Fruit fly (Drosophila melanogaster) whole organism, pupa: Measurements from ENCODE around the gene CG33509.

Source experiments
- CG10348 ChIP-seq: fragments of 200-800 bp; sonication (Bioruptor generic); IDR thresholded peaks from 2 replicates; pipeline ENCODE4 v1.3.6; 2022; ENCODE audit warnings: missing biosample characterization, missing genetic modification characterization
- CG12605 ChIP-seq: fragments of 200-800 bp; sonication (Bioruptor generic); IDR thresholded peaks from 2 replicates; pipeline ENCODE4 v1.3.6; 2022; ENCODE audit warnings: missing biosample characterization, missing genetic modification characterization
- CG13204 ChIP-seq: fragments of 200-800 bp; sonication (Bioruptor generic); optimal IDR thresholded peaks from 2 replicates; lab custom pipeline; 2018; ENCODE audit warnings: missing biosample characterization, mild to moderate bottlenecking, missing genetic modification characterization, moderate library complexity
- CG15710 ChIP-seq: fragments of 200-800 bp; sonication (Bioruptor generic); optimal IDR thresholded peaks from 2 replicates; lab custom pipeline; 2018; ENCODE audit warnings: missing biosample characterization, mild to moderate bottlenecking, missing genetic modification characterization, moderate library complexity
- CG32121 ChIP-seq: fragments of 200-800 bp; sonication (Bioruptor generic); IDR thresholded peaks from 2 replicates; pipeline ENCODE4 v1.3.6; 2022; ENCODE audit warnings: missing biosample characterization, missing genetic modification characterization
- CG4496 ChIP-seq: fragments of 200-800 bp; sonication (Bioruptor generic); IDR thresholded peaks from 3 replicates; pipeline ENCODE4 v1.3.6; 2022; ENCODE audit warnings: missing biosample characterization, missing genetic modification characterization
- CG8301 ChIP-seq: fragments of 200-800 bp; sonication (Bioruptor generic); optimal IDR thresholded peaks from 2 replicates; lab custom pipeline; 2018; ENCODE audit warnings: missing biosample characterization, mild to moderate bottlenecking, missing genetic modification characterization
- EcR ChIP-seq: fragments of 200-800 bp; sonication (Bioruptor generic); optimal IDR thresholded peaks from 3 replicates; lab custom pipeline; 2019; ENCODE audit warnings: missing biosample characterization, missing genetic modification characterization, mild to moderate bottlenecking, moderate library complexity, missing genetic modification reagents
- Ets98B ChIP-seq: fragments of 200-800 bp; sonication (Bioruptor generic); IDR thresholded peaks from 2 replicates; pipeline ENCODE4 v1.3.6; 2022; ENCODE audit warnings: missing biosample characterization, missing genetic modification characterization
- Pif1A ChIP-seq: fragments of 200-800 bp; sonication (Bioruptor generic); optimal IDR thresholded peaks from 3 replicates; lab custom pipeline; 2016; ENCODE audit warnings: missing biosample characterization, missing genetic modification characterization
- Pif1B ChIP-seq: fragments of 200-800 bp; sonication (Bioruptor generic); optimal IDR thresholded peaks from 3 replicates; lab custom pipeline; 2016; ENCODE audit warnings: missing biosample characterization, missing genetic modification characterization
- Snoo ChIP-seq: fragments of 200-800 bp; sonication (Bioruptor generic); optimal IDR thresholded peaks from 3 replicates; lab custom pipeline; 2017; ENCODE audit warnings: missing biosample characterization, mild to moderate bottlenecking, missing genetic modification characterization, inconsistent platforms
- fd96Ca ChIP-seq: fragments of 200-800 bp; sonication (Bioruptor generic); IDR thresholded peaks from 3 replicates; pipeline ENCODE4 v1.3.6; 2022; ENCODE audit warnings: missing biosample characterization, missing genetic modification characterization

DNA sequence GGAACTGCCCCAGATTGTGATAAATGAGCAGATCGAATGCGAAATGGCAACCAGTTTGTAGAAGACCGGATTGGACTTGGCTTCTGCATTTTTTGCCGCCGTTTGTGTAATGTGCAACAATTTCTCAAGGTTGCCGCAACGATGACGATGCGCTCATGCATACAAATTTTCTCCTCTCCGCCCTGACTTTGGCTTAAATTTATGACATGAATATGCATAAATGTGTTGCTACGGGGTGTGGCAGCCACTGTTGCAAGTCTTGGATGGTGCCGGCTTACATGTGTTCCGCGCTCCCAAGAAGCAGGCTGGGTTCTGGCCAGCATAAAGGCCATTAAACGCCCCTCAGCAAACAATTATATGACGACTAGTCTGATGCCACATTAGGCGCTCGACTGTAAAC is 24.7 kb downstream of the CG33509 start:
- TF ChIP-seq Pif1B (GFP tag; lab: Kevin White, UChicago): no peak
- TF ChIP-seq CG8301: no peak
- TF ChIP-seq CG32121 (GFP tag; lab: Robert Waterston, UW): no peak
- no peak for TF ChIP-seq CG12605 (GFP tag; lab: Robert Waterston, UW)
- TF ChIP-seq Pif1A (GFP tag; lab: Kevin White, UChicago): no peak
- TF ChIP-seq CG13204 (GFP tag; lab: Kevin White, UChicago): no peak
- TF ChIP-seq Ets98B (GFP tag; lab: Robert Waterston, UW): no peak
- TF ChIP-seq CG4496 (GFP tag; lab: Robert Waterston, UW): no peak
- 0 out of 3 replicates have a peak, but pooled peaks have one; percentile 30 for TF ChIP-seq fd96Ca (GFP tag; lab: Robert Waterston, UW)
- peak; percentile 35 for TF ChIP-seq EcR (GFP tag; lab: Kevin White, UChicago)
- no peak for TF ChIP-seq Snoo (tag; lab: Kevin White, UChicago)
- no peak for TF ChIP-seq CG10348
- TF ChIP-seq CG15710 (tag; lab: Kevin White, UChicago): no peak
